Worm (Caenorhabditis elegans) whole organism, young adult: ENCODE results near the gene cdk-12.

Source experiments
- chd-7 ChIP-seq: sonication (generic microtip); optimal IDR thresholded peaks from 2 replicates; lab custom pipeline; 2016; ENCODE audit warnings: mild to moderate bottlenecking, missing genetic modification characterization, moderate library complexity, missing compliant biosample characterization
- nfya-1 ChIP-seq: sonication (generic microtip); optimal IDR thresholded peaks from 2 replicates; lab custom pipeline; 2017; ENCODE audit warnings: antibody characterized with exemption, missing compliant biosample characterization, missing genetic modification characterization, borderline replicate concordance; ENCODE audit not compliant: insufficient read depth

DNA sequence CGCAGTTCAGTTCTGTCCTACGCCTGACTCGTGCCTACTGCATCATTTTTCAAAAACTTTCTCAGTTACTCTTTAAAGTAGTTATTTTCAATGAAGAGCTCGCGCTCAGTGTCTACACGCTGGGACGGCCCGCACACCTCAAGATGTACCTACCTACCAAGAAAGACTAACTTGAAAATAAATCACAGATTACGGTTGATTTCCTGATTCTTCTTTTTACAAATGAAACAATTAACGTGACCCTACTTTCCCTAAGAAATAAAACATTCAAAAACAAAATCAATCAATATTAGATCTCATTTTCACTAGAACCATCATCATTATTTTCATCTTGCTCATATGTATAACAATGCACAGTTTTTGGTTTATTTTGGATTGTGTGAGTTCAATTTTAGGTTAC is 11.4 kb upstream of the cdk-12 start, which contains the start of gene H38K22.7:
- no peak for TF ChIP-seq nfya-1 (tag; lab: Kevin White, UChicago)
- TF ChIP-seq chd-7 (tag; lab: Kevin White, UChicago): no peak
